Worm (Caenorhabditis elegans): Measurements from ENCODE around the gene egl-3.

- TF ChIP-seq nhr-12 (tag; optimal IDR thresholded peaks at IDR 0.05), result no peak
- TF ChIP-seq lsy-2 (tag; optimal IDR thresholded peaks at IDR 0.05), result no peak
- no peak for TF ChIP-seq egl-13 (tag; optimal IDR thresholded peaks at IDR 0.05)
- TF ChIP-seq mdl-1 (tag; optimal IDR thresholded peaks at IDR 0.05), result no peak
- TF ChIP-seq C04F5.9 (tag; optimal IDR thresholded peaks at IDR 0.05), result no peak
These were observed 39.1 kb upstream of the egl-3 start, which contains the start of gene hpo-40 for ce11 chrV:10212627-10213026.

All from whole organism, L1 larva.